Worm (Caenorhabditis elegans) whole organism, early embryonic: Measurements from ENCODE around the gene F13H10.9.

ENCODE experiments used
- aly-1 ChIP-seq: sonication (generic microtip); optimal IDR thresholded peaks from 2 replicates; lab custom pipeline; 2016; ENCODE audit warnings: missing genetic modification characterization, missing compliant biosample characterization
- ama-1 ChIP-seq: fragments of 150-350 bp; optimal IDR thresholded peaks from 2 replicates; lab custom pipeline; 2014
- ceh-36 ChIP-seq: sonication (generic microtip); optimal IDR thresholded peaks from 2 replicates; lab custom pipeline; 2016; ENCODE audit warnings: missing genetic modification characterization, inconsistent platforms, missing compliant biosample characterization
- flt-1 ChIP-seq: fragments of 200-800 bp; sonication (Bioruptor generic); IDR thresholded peaks from 2 replicates; pipeline ENCODE4 v1.3.6; 2022; ENCODE audit warnings: missing genetic modification characterization, missing compliant biosample characterization
- hmg-4 ChIP-seq: fragments of 200-800 bp; sonication (Bioruptor generic); optimal IDR thresholded peaks from 2 replicates; lab custom pipeline; 2018; ENCODE audit warnings: mild to moderate bottlenecking, missing genetic modification characterization, missing compliant biosample characterization
- pes-1 ChIP-seq: fragments of 200-800 bp; sonication (Bioruptor generic); IDR thresholded peaks from 2 replicates; pipeline ENCODE4 v1.3.6; 2022; ENCODE audit warnings: missing genetic modification reagents, missing genetic modification characterization, missing compliant biosample characterization
- sea-1 ChIP-seq: fragments of 200-800 bp; sonication (Bioruptor generic); conservative IDR thresholded peaks from 2 replicates; pipeline ENCODE4 v1.3.6; 2022; ENCODE audit warnings: missing genetic modification characterization, missing compliant biosample characterization

DNA sequence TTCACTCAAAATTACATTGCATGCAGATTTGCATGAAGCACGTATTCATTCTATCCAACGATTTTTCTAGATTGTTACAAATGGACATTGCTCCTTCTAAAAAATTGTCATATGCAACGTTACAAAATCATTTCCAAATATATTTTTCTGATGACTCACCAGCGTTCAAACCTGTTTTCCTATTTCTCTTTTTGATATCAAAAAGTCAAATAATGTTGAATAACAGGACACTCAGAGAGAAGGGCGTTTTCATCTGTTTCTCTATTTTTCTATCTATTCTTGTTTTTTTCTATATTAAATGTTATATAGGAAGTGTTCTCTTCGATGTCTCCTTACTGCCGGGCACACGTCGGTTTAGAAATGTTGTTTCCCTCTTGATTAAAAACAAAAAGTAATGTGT is 5.2 kb downstream of the F13H10.9 start:
- TF ChIP-seq aly-1 (tag; lab: Kevin White, UChicago) (no peak), ama-1 (lab: Kevin White, UChicago) (no peak), ceh-36 (tag; lab: Kevin White, UChicago) (no peak), sea-1 (GFP tag; lab: Robert Waterston, UW) (no peak), pes-1 (no peak), hmg-4 (GFP tag; lab: Kevin White, UChicago) (no peak), flt-1 (GFP tag; lab: Robert Waterston, UW) (no peak)
